Worm (Caenorhabditis elegans) whole organism, mixed stage, embryonic: ENCODE results near the gene pqn-84.

ENCODE experiments used
- elt-1 ChIP-seq: sonication (generic microtip); optimal IDR thresholded peaks from 2 replicates; lab custom pipeline; 2017; ENCODE audit warnings: missing genetic modification characterization, mild to moderate bottlenecking, missing compliant biosample characterization, antibody characterized with exemption, moderate library complexity, borderline replicate concordance; ENCODE audit not compliant: insufficient read depth
- flh-1 ChIP-seq: fragments of 200-800 bp; sonication (Bioruptor generic); optimal IDR thresholded peaks from 2 replicates; lab custom pipeline; 2018; ENCODE audit warnings: mild to moderate bottlenecking, missing genetic modification characterization, moderate library complexity, missing compliant biosample characterization
- hlh-1 ChIP-seq: fragments of 150-350 bp; optimal IDR thresholded peaks from 2 replicates; lab custom pipeline; 2014; ENCODE audit warnings: missing biosample characterization, missing genetic modification reagents, missing genetic modification characterization
- lsy-2 ChIP-seq: fragments of 150-350 bp; optimal IDR thresholded peaks from 2 replicates; lab custom pipeline; 2014; ENCODE audit warnings: missing biosample characterization, missing genetic modification characterization
- mep-1 ChIP-seq: fragments of 150-350 bp; optimal IDR thresholded peaks from 2 replicates; lab custom pipeline; 2017; ENCODE audit warnings: missing biosample characterization, missing genetic modification reagents, missing genetic modification characterization, inconsistent platforms
- nhr-12 ChIP-seq: fragments of 150-350 bp; optimal IDR thresholded peaks from 2 replicates; lab custom pipeline; 2014; ENCODE audit warnings: missing biosample characterization, missing genetic modification characterization
- nhr-237 ChIP-seq: fragments of 150-350 bp; optimal IDR thresholded peaks from 2 replicates; lab custom pipeline; 2014; ENCODE audit warnings: missing biosample characterization, missing genetic modification characterization
- nhr-28 ChIP-seq: fragments of 150-350 bp; optimal IDR thresholded peaks from 2 replicates; lab custom pipeline; 2014; ENCODE audit warnings: missing biosample characterization, missing genetic modification characterization
- snpc-4 ChIP-seq: fragments of 150-350 bp; optimal IDR thresholded peaks from 2 replicates; lab custom pipeline; 2014; ENCODE audit warnings: missing biosample characterization, missing genetic modification characterization
- unc-120 ChIP-seq: sonication (generic microtip); optimal IDR thresholded peaks from 2 replicates; lab custom pipeline; 2017; ENCODE audit warnings: missing genetic modification characterization, missing compliant biosample characterization; ENCODE audit not compliant: poor library complexity, severe bottlenecking
- unc-39 ChIP-seq: fragments of 150-350 bp; optimal IDR thresholded peaks from 2 replicates; lab custom pipeline; 2014; ENCODE audit warnings: missing biosample characterization, missing genetic modification characterization
- ztf-11 ChIP-seq: fragments of 150-350 bp; optimal IDR thresholded peaks from 2 replicates; lab custom pipeline; 2014; ENCODE audit warnings: missing biosample characterization, missing genetic modification characterization

DNA sequence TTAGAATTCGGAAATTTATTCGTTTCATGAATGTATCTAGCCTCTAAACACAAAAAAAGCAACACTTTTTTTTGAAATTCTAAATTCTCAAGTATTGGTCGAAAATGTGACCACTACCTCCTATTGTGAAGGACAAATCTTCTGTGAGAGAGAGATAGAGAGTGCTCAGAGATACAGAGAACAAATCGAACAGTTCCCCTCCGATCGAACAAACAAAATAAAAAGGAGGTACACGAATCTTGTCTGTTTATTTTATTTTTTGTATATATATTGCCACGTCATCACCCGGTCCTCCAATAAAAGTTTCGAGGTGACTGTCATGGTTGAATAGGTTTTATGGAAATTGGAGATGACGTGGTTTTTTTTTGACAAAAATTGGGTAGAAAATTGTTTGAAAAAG is 40.8 kb downstream of the pqn-84 start:
- TF ChIP-seq flh-1: no peak
- TF ChIP-seq ztf-11 (tag; lab: Kevin White, UChicago): no peak
- TF ChIP-seq nhr-12 (tag; lab: Kevin White, UChicago): no peak
- no peak for TF ChIP-seq nhr-28 (tag; lab: Kevin White, UChicago)
- TF ChIP-seq unc-120: no peak
- no peak for TF ChIP-seq mep-1 (tag; lab: Kevin White, UChicago)
- no peak for TF ChIP-seq hlh-1 (tag; lab: Kevin White, UChicago)
- no peak for TF ChIP-seq snpc-4
- no peak for TF ChIP-seq nhr-237
- TF ChIP-seq elt-1 (tag; lab: Kevin White, UChicago): no peak
- no peak for TF ChIP-seq lsy-2
- no peak for TF ChIP-seq unc-39
